Worm (Caenorhabditis elegans) whole organism, L4 larva: ENCODE results near the gene usip-1.

Source experiments
- R02D3.7 ChIP-seq: fragments of 150-350 bp; sonication (generic microtip); optimal IDR thresholded peaks from 3 replicates; lab custom pipeline; 2014; ENCODE audit warnings: missing biosample characterization, missing genetic modification characterization
- Y5F2A.4 ChIP-seq: fragments of 200-800 bp; sonication (Bioruptor generic); optimal IDR thresholded peaks from 2 replicates; lab custom pipeline; 2018; ENCODE audit warnings: mild to moderate bottlenecking, missing genetic modification characterization, missing compliant biosample characterization
- Y75B8A.6 ChIP-seq: fragments of 200-800 bp; sonication (Bioruptor generic); IDR thresholded peaks from 2 replicates; pipeline ENCODE4 v1.3.6; 2022; ENCODE audit warnings: missing genetic modification reagents, missing genetic modification characterization, missing compliant biosample characterization
- aha-1 ChIP-seq: fragments of 150-350 bp; peaks from one replicate; lab custom pipeline; 2014; ENCODE audit warnings: missing biosample characterization, missing genetic modification characterization
- ceh-20 ChIP-seq: fragments of 200-800 bp; sonication (Bioruptor generic); IDR thresholded peaks from 2 replicates; pipeline ENCODE4 v1.3.6; 2022; ENCODE audit warnings: missing genetic modification reagents, missing genetic modification characterization, missing compliant biosample characterization
- ceh-28 ChIP-seq: fragments of 150-350 bp; optimal IDR thresholded peaks from 2 replicates; lab custom pipeline; 2014; ENCODE audit warnings: missing biosample characterization, missing genetic modification reagents, missing genetic modification characterization
- ceh-32 ChIP-seq: sonication (generic microtip); optimal IDR thresholded peaks from 2 replicates; lab custom pipeline; 2016; ENCODE audit warnings: mild to moderate bottlenecking, missing genetic modification characterization, missing compliant biosample characterization; ENCODE audit not compliant: poor library complexity
- ceh-44 ChIP-seq: fragments of 200-800 bp; sonication (Bioruptor generic); IDR thresholded peaks from 2 replicates; pipeline ENCODE4 v1.3.6; 2022; ENCODE audit warnings: missing genetic modification reagents, missing genetic modification characterization, missing compliant biosample characterization
- ces-1 ChIP-seq: fragments of 150-350 bp; sonication (generic microtip); optimal IDR thresholded peaks from 4 replicates; lab custom pipeline; 2014; ENCODE audit warnings: missing biosample characterization, missing genetic modification reagents, missing genetic modification characterization
- ctbp-1 ChIP-seq: fragments of 200-800 bp; sonication (Bioruptor generic); IDR thresholded peaks from 2 replicates; pipeline ENCODE4 v1.3.6; 2022; ENCODE audit warnings: missing genetic modification reagents, missing genetic modification characterization, missing compliant biosample characterization
- daf-19 ChIP-seq: fragments of 200-800 bp; sonication (Bioruptor generic); conservative IDR thresholded peaks from 2 replicates; pipeline ENCODE4 v1.3.6; 2022; ENCODE audit warnings: missing genetic modification characterization, missing compliant biosample characterization
- dmd-6 ChIP-seq: fragments of 200-800 bp; sonication (Bioruptor generic); IDR thresholded peaks from 2 replicates; pipeline ENCODE4 v1.3.6; 2022; ENCODE audit warnings: missing genetic modification reagents, missing genetic modification characterization, missing compliant biosample characterization
- dmd-8 ChIP-seq: fragments of 200-800 bp; sonication (Bioruptor generic); IDR thresholded peaks from 2 replicates; pipeline ENCODE4 v1.3.6; 2022; ENCODE audit warnings: missing genetic modification characterization, missing compliant biosample characterization
- egl-43 ChIP-seq: fragments of 200-800 bp; sonication (Bioruptor generic); IDR thresholded peaks from 2 replicates; pipeline ENCODE4 v1.3.6; 2022; ENCODE audit warnings: missing genetic modification reagents, missing genetic modification characterization, missing compliant biosample characterization
- gei-8 ChIP-seq: fragments of 200-800 bp; sonication (Bioruptor generic); optimal IDR thresholded peaks from 2 replicates; lab custom pipeline; 2018; ENCODE audit warnings: mild to moderate bottlenecking, missing genetic modification characterization, missing compliant biosample characterization
- hif-1 ChIP-seq, 2 experiments: sonication (generic microtip); optimal IDR thresholded peaks; 2 replicates each; lab custom pipeline; 2016 to 2017; ENCODE audit warnings: missing compliant biosample characterization in 2 of 2, missing genetic modification characterization in 2 of 2, missing genetic modification reagents in 2 of 2, missing genotype in 2 of 2, mild to moderate bottlenecking in 1 of 2
- hlh-30 ChIP-seq: sonication (generic microtip); optimal IDR thresholded peaks from 2 replicates; lab custom pipeline; 2017; ENCODE audit warnings: antibody characterized with exemption, mild to moderate bottlenecking, missing genetic modification characterization, missing compliant biosample characterization; ENCODE audit not compliant: insufficient read depth
- jun-1 ChIP-seq: fragments of 150-350 bp; optimal IDR thresholded peaks from 2 replicates; lab custom pipeline; 2014; ENCODE audit warnings: missing biosample characterization, missing genetic modification reagents, missing genetic modification characterization
- lin-1 ChIP-seq: fragments of 200-800 bp; sonication (Bioruptor generic); IDR thresholded peaks from 2 replicates; pipeline ENCODE4 v1.3.6; 2022; ENCODE audit warnings: missing genetic modification reagents, missing genetic modification characterization, missing compliant biosample characterization
- lin-29 ChIP-seq: fragments of 200-800 bp; sonication (Bioruptor generic); IDR thresholded peaks from 2 replicates; pipeline ENCODE4 v1.3.6; 2022; ENCODE audit warnings: missing genetic modification reagents, missing genetic modification characterization, missing compliant biosample characterization
- lin-38 ChIP-seq: fragments of 200-800 bp; sonication (Bioruptor generic); IDR thresholded peaks from 2 replicates; pipeline ENCODE4 v1.3.6; 2022; ENCODE audit warnings: missing genetic modification reagents, missing genetic modification characterization, missing compliant biosample characterization
- lin-39 ChIP-seq: fragments of 150-350 bp; optimal IDR thresholded peaks from 2 replicates; lab custom pipeline; 2014; ENCODE audit warnings: missing biosample characterization, missing genetic modification reagents, missing genetic modification characterization
- lsy-2 ChIP-seq, 2 experiments: fragments of 150-350 bp in 1 of 2; sonication (generic microtip) in 1 of 2; optimal IDR thresholded peaks; 2 replicates each; lab custom pipeline; 2014 to 2017; ENCODE audit warnings: missing biosample characterization in 2 of 2, missing genetic modification characterization in 2 of 2
- mdl-1 ChIP-seq, 2 experiments: fragments of 150-350 bp in 1 of 2; sonication (generic microtip) in 1 of 2; optimal IDR thresholded peaks; 2 replicates each; lab custom pipeline; 2014 to 2017; ENCODE audit warnings: missing biosample characterization in 2 of 2, missing genetic modification characterization in 2 of 2
- mdt-29 ChIP-seq: fragments of 200-800 bp; sonication (Bioruptor generic); IDR thresholded peaks from 2 replicates; pipeline ENCODE4 v1.3.6; 2022; ENCODE audit warnings: missing genetic modification reagents, missing genetic modification characterization, missing compliant biosample characterization
- mep-1 ChIP-seq: fragments of 150-350 bp; sonication (generic microtip); optimal IDR thresholded peaks from 3 replicates; lab custom pipeline; 2014; ENCODE audit warnings: missing biosample characterization, missing genetic modification characterization
- mxl-2 ChIP-seq: fragments of 200-800 bp; sonication (Bioruptor generic); conservative IDR thresholded peaks from 2 replicates; pipeline ENCODE4 v1.3.6; 2022; ENCODE audit warnings: missing genetic modification reagents, missing genetic modification characterization, missing compliant biosample characterization
- mxl-3 ChIP-seq: fragments of 200-800 bp; sonication (Bioruptor generic); optimal IDR thresholded peaks from 2 replicates; lab custom pipeline; 2018; ENCODE audit warnings: mild to moderate bottlenecking, missing genetic modification characterization, missing compliant biosample characterization
- nhr-10 ChIP-seq: fragments of 150-350 bp; optimal IDR thresholded peaks from 2 replicates; lab custom pipeline; 2014; ENCODE audit warnings: missing biosample characterization, missing genetic modification characterization
- nhr-102 ChIP-seq: sonication (generic microtip); optimal IDR thresholded peaks from 2 replicates; lab custom pipeline; 2016; ENCODE audit warnings: mild to moderate bottlenecking, missing genetic modification characterization, moderate library complexity, missing compliant biosample characterization
- nhr-11 ChIP-seq: fragments of 150-350 bp; optimal IDR thresholded peaks from 2 replicates; lab custom pipeline; 2014; ENCODE audit warnings: missing biosample characterization, missing genetic modification characterization
- nhr-111 ChIP-seq: fragments of 200-800 bp; sonication (Bioruptor generic); optimal IDR thresholded peaks from 2 replicates; lab custom pipeline; 2018; ENCODE audit warnings: mild to moderate bottlenecking, missing genetic modification characterization, missing compliant biosample characterization
- nhr-237 ChIP-seq: sonication (generic microtip); optimal IDR thresholded peaks from 2 replicates; lab custom pipeline; 2017; ENCODE audit warnings: missing biosample characterization, missing genetic modification characterization
- nhr-25 ChIP-seq: sonication (generic microtip); optimal IDR thresholded peaks from 2 replicates; lab custom pipeline; 2017; ENCODE audit warnings: missing genetic modification characterization, mild to moderate bottlenecking, missing compliant biosample characterization, antibody characterized with exemption, moderate library complexity, borderline replicate concordance; ENCODE audit not compliant: insufficient read depth
- nhr-28 ChIP-seq: fragments of 150-350 bp; optimal IDR thresholded peaks from 2 replicates; lab custom pipeline; 2014; ENCODE audit warnings: missing biosample characterization, missing genetic modification characterization
- nhr-42 ChIP-seq: fragments of 200-800 bp; sonication (Bioruptor generic); IDR thresholded peaks from 2 replicates; pipeline ENCODE4 v1.3.6; 2022; ENCODE audit warnings: missing genetic modification characterization, missing compliant biosample characterization
- nhr-48 ChIP-seq: sonication (generic microtip); optimal IDR thresholded peaks from 2 replicates; lab custom pipeline; 2016; ENCODE audit warnings: mild to moderate bottlenecking, missing genetic modification characterization, missing compliant biosample characterization
- nhr-77 ChIP-seq: fragments of 150-350 bp; optimal IDR thresholded peaks from 2 replicates; lab custom pipeline; 2014; ENCODE audit warnings: missing biosample characterization, missing genetic modification characterization
- php-3 ChIP-seq: fragments of 200-800 bp; sonication (Bioruptor generic); IDR thresholded peaks from 2 replicates; pipeline ENCODE4 v1.3.6; 2022; ENCODE audit warnings: missing genetic modification reagents, missing genetic modification characterization, missing compliant biosample characterization
- pqm-1 ChIP-seq: sonication (generic microtip); optimal IDR thresholded peaks from 2 replicates; lab custom pipeline; 2017; ENCODE audit warnings: missing biosample characterization, missing genetic modification characterization
- sdz-12 ChIP-seq: fragments of 200-800 bp; sonication (Bioruptor generic); optimal IDR thresholded peaks from 2 replicates; lab custom pipeline; 2018; ENCODE audit warnings: mild to moderate bottlenecking, missing genetic modification characterization, missing compliant biosample characterization
- snpc-1.2 ChIP-seq: fragments of 200-800 bp; sonication (Bioruptor generic); IDR thresholded peaks from 2 replicates; pipeline ENCODE4 v1.3.6; 2022; ENCODE audit warnings: missing genetic modification reagents, missing genetic modification characterization, missing compliant biosample characterization
- unc-39 ChIP-seq: sonication (generic microtip); optimal IDR thresholded peaks from 2 replicates; lab custom pipeline; 2017; ENCODE audit warnings: missing biosample characterization, missing genetic modification characterization
- unc-62 ChIP-seq, 3 experiments: fragments of 150-350 bp in 1 of 3; sonication (generic microtip); optimal IDR thresholded peaks in 2 of 3; peaks in 1 of 3; 1 replicate in 1 of 3; 2 replicates in 2 of 3; lab custom pipeline; 2014 to 2017; ENCODE audit warnings: missing biosample characterization in 3 of 3, missing genetic modification characterization in 3 of 3, missing genetic modification reagents in 3 of 3, missing genotype in 1 of 3
- vab-7 ChIP-seq: fragments of 200-800 bp; sonication (Bioruptor generic); IDR thresholded peaks from 2 replicates; pipeline ENCODE4 v1.3.6; 2022; ENCODE audit warnings: missing genetic modification reagents, missing genetic modification characterization, missing compliant biosample characterization
- zag-1 ChIP-seq: fragments of 150-350 bp; optimal IDR thresholded peaks from 2 replicates; lab custom pipeline; 2014; ENCODE audit warnings: missing biosample characterization, missing genetic modification characterization
- zip-11 ChIP-seq: fragments of 200-800 bp; sonication (Bioruptor generic); IDR thresholded peaks from 2 replicates; pipeline ENCODE4 v1.3.6; 2022; ENCODE audit warnings: missing genetic modification characterization, missing compliant biosample characterization
- ztf-11 ChIP-seq: fragments of 150-350 bp; optimal IDR thresholded peaks from 2 replicates; lab custom pipeline; 2014; ENCODE audit warnings: missing biosample characterization, missing genetic modification characterization
- ztf-7 ChIP-seq: fragments of 150-350 bp; optimal IDR thresholded peaks from 2 replicates; lab custom pipeline; 2014; ENCODE audit warnings: missing biosample characterization, missing genetic modification characterization

Gene usip-1

ce11 chrV:12196659-12197058, 12.7 kb upstream of the usip-1 start:
- TF ChIP-seq vab-7 (GFP tag; lab: Robert Waterston, UW) (no peak), aha-1 (tag; lab: Kevin White, UChicago) (no peak), egl-43 (GFP tag; lab: Robert Waterston, UW) (no peak), dmd-8 (no peak), ztf-11 (no peak), nhr-25 (tag; lab: Kevin White, UChicago) (no peak), lin-29 (no peak), pqm-1 (tag; lab: Kevin White, UChicago) (no peak), nhr-102 (tag; lab: Kevin White, UChicago) (no peak), gei-8 (GFP tag; lab: Kevin White, UChicago) (no peak), snpc-1.2 (GFP tag; lab: Robert Waterston, UW) (no peak), mep-1 (no peak)

ce11 chrV:12195845-12196244, 11.9 kb upstream of the usip-1 start, which contains the start of gene ZK836.3:
ZK836.3 (minus strand) TSS chrV:12195945.
- TF ChIP-seq mxl-3 (GFP tag; lab: Kevin White, UChicago), result no peak
- TF ChIP-seq lin-38 (GFP tag; lab: Robert Waterston, UW), result no peak
- no peak for TF ChIP-seq nhr-111 (GFP tag; lab: Kevin White, UChicago)
- TF ChIP-seq nhr-237 (tag; lab: Kevin White, UChicago), result no peak
- TF ChIP-seq lin-1 (GFP tag; lab: Robert Waterston, UW), result no peak
- TF ChIP-seq nhr-77 (tag; lab: Kevin White, UChicago), result no peak
- no peak for TF ChIP-seq ceh-20 (GFP tag; lab: Robert Waterston, UW)
- no peak for TF ChIP-seq nhr-48
- TF ChIP-seq sdz-12, result no peak
- TF ChIP-seq daf-19 (GFP tag; lab: Robert Waterston, UW), result no peak
- no peak for TF ChIP-seq ctbp-1 (GFP tag; lab: Robert Waterston, UW)
- TF ChIP-seq hif-1 (tag; optimal IDR thresholded peaks at IDR 0.05; lab: Kevin White, UChicago), result no peak
- TF ChIP-seq mdl-1 (tag; optimal IDR thresholded peaks at IDR 0.05; lab: Kevin White, UChicago), result no peak
- no peak for TF ChIP-seq ceh-28 (tag; lab: Kevin White, UChicago)
- no peak for TF ChIP-seq lin-39 (tag; lab: Kevin White, UChicago)
- TF ChIP-seq ztf-11, result no peak

- TF ChIP-seq ztf-7 (tag; lab: Kevin White, UChicago), result no peak
- TF ChIP-seq unc-62 (GFP tag; optimal IDR thresholded peaks at IDR 0.05 in 1 of 2; lab: Kevin White, UChicago), result peak in 1 of 2 experiments; percentile 20
- no peak for TF ChIP-seq unc-62 (tag; optimal IDR thresholded peaks at IDR 0.05; lab: Kevin White, UChicago)
- peak in 1 of 2 experiments; percentile 14 for TF ChIP-seq mdl-1 (tag; optimal IDR thresholded peaks at IDR 0.05; lab: Kevin White, UChicago)
- TF ChIP-seq Y75B8A.6 (GFP tag; lab: Robert Waterston, UW), result no peak
- TF ChIP-seq vab-7 (GFP tag; lab: Robert Waterston, UW), result no peak
- no peak for TF ChIP-seq nhr-48
- no peak for TF ChIP-seq Y5F2A.4 (GFP tag; lab: Kevin White, UChicago)
- TF ChIP-seq zip-11, result no peak
- peak; percentile 40 for TF ChIP-seq hlh-30
- TF ChIP-seq mdt-29 (GFP tag; lab: Robert Waterston, UW), result no peak
- TF ChIP-seq nhr-10 (tag; lab: Kevin White, UChicago), result no peak
- TF ChIP-seq gei-8 (GFP tag; lab: Kevin White, UChicago), result no peak
- no peak for TF ChIP-seq jun-1 (tag; lab: Kevin White, UChicago)
- no peak for TF ChIP-seq unc-39 (tag; lab: Kevin White, UChicago)
- TF ChIP-seq nhr-42, result no peak
- peak in 1 of 2 experiments; percentile 26 for TF ChIP-seq lsy-2 (tag; optimal IDR thresholded peaks at IDR 0.05; lab: Kevin White, UChicago)
- TF ChIP-seq zag-1 (tag; lab: Kevin White, UChicago), result no peak
- TF ChIP-seq R02D3.7 (tag; lab: Kevin White, UChicago), result no peak
- TF ChIP-seq dmd-6, result no peak
- TF ChIP-seq nhr-28, result peak; percentile 2
- TF ChIP-seq ceh-32, result no peak
- no peak for TF ChIP-seq ces-1
- TF ChIP-seq nhr-111 (GFP tag; lab: Kevin White, UChicago), result no peak
- no peak for TF ChIP-seq php-3 (GFP tag; lab: Robert Waterston, UW)
- no peak for TF ChIP-seq nhr-11 (tag; lab: Kevin White, UChicago)
- no peak for TF ChIP-seq ceh-44 (GFP tag; lab: Robert Waterston, UW)
- TF ChIP-seq mxl-2 (GFP tag; lab: Robert Waterston, UW), result no peak
These were observed 10.3 kb upstream of the usip-1 start, which contains the start of gene ogdh-2 for ce11 chrV:12194275-12194674. ogdh-2 (plus strand) TSS chrV:12194507.
